Fruit fly (Drosophila melanogaster) Kc167 (cell line): ENCODE results near the gene PIG-F.

Experiments
- Myc ChIP-seq: fragments of >200 bp; optimal IDR thresholded peaks from 2 replicates; lab custom pipeline; 2017; ENCODE audit warnings: missing external identifiers
- Sin3A ChIP-seq: fragments of >200 bp; optimal IDR thresholded peaks from 2 replicates; lab custom pipeline; 2018; ENCODE audit warnings: missing external identifiers
- insv ChIP-seq: fragments of >200 bp; optimal IDR thresholded peaks from 3 replicates; lab custom pipeline; 2018; ENCODE audit warnings: missing external identifiers

- TF ChIP-seq Myc (lab: Kevin White, UChicago): no peak
- TF ChIP-seq Sin3A (lab: Kevin White, UChicago): no peak
- TF ChIP-seq insv (lab: Kevin White, UChicago): no peak
Observed at dm6 chr3L:19601413-19601812, 10.8 kb upstream of the PIG-F start, which contains the start of gene CG9368.
